Worm (Caenorhabditis elegans) whole organism, young adult: ENCODE measurements around the gene pygl-1.

Experiments
- B0035.1 ChIP-seq: sonication (generic microtip); optimal IDR thresholded peaks from 2 replicates; lab custom pipeline; 2016; ENCODE audit warnings: missing genetic modification characterization, mild to moderate bottlenecking, missing compliant biosample characterization, missing genotype, missing genetic modification reagents
- B0336.3 ChIP-seq: fragments of 200-800 bp; sonication (Bioruptor generic); IDR thresholded peaks from 2 replicates; pipeline ENCODE4 v1.3.6; 2022; ENCODE audit warnings: missing genetic modification characterization, missing compliant biosample characterization
- F23B12.7 ChIP-seq: sonication (generic microtip); optimal IDR thresholded peaks from 2 replicates; lab custom pipeline; 2017; ENCODE audit warnings: missing genetic modification characterization, mild to moderate bottlenecking, missing compliant biosample characterization, antibody characterized with exemption, moderate library complexity; ENCODE audit not compliant: insufficient read depth
- F33H1.4 ChIP-seq: fragments of 200-800 bp; sonication (Bioruptor generic); IDR thresholded peaks from 2 replicates; pipeline ENCODE4 v1.3.6; 2022; ENCODE audit warnings: missing genetic modification reagents, missing genetic modification characterization, missing compliant biosample characterization
- F37B4.10 ChIP-seq: fragments of 200-800 bp; sonication (Bioruptor generic); IDR thresholded peaks from 2 replicates; pipeline ENCODE4 v1.3.6; 2022; ENCODE audit warnings: missing genetic modification characterization, missing compliant biosample characterization
- F49E8.2 ChIP-seq: sonication (generic microtip); optimal IDR thresholded peaks from 3 replicates; lab custom pipeline; 2017; ENCODE audit warnings: missing genetic modification characterization, mild to moderate bottlenecking, missing compliant biosample characterization, antibody characterized with exemption, moderate library complexity; ENCODE audit not compliant: insufficient read depth
- T07F8.4 ChIP-seq: sonication (generic microtip); optimal IDR thresholded peaks from 2 replicates; lab custom pipeline; 2016; ENCODE audit warnings: mild to moderate bottlenecking, missing genetic modification characterization, moderate library complexity, missing compliant biosample characterization
- Y53F4B.3 ChIP-seq: fragments of 200-800 bp; sonication (Bioruptor generic); IDR thresholded peaks from 2 replicates; pipeline ENCODE4 v1.3.6; 2022; ENCODE audit warnings: missing genetic modification reagents, missing genetic modification characterization, missing compliant biosample characterization
- ama-1 ChIP-seq, 3 experiments: fragments of 150-350 bp in 1 of 3; sonication (generic microtip) in 2 of 3; optimal IDR thresholded peaks; 2 replicates each; lab custom pipeline; 2014 to 2018; ENCODE audit warnings: missing biosample characterization in 2 of 3, missing genetic modification characterization in 2 of 3, missing genetic modification reagents in 2 of 3
- aptf-3 ChIP-seq: fragments of 200-800 bp; sonication (Bioruptor generic); IDR thresholded peaks from 2 replicates; pipeline ENCODE4 v1.3.6; 2022; ENCODE audit warnings: missing genetic modification characterization, missing compliant biosample characterization
- athp-1 ChIP-seq: sonication (generic microtip); optimal IDR thresholded peaks from 2 replicates; lab custom pipeline; 2017; ENCODE audit warnings: mild to moderate bottlenecking, missing genetic modification characterization, missing compliant biosample characterization
- attf-3 ChIP-seq: fragments of 200-800 bp; sonication (Bioruptor generic); conservative IDR thresholded peaks from 2 replicates; pipeline ENCODE4 v1.3.6; 2022; ENCODE audit warnings: missing genetic modification reagents, missing genetic modification characterization, missing compliant biosample characterization
- attf-6 ChIP-seq: fragments of 200-800 bp; sonication (Bioruptor generic); IDR thresholded peaks from 2 replicates; pipeline ENCODE4 v1.3.6; 2022; ENCODE audit warnings: missing genetic modification reagents, missing genetic modification characterization, missing compliant biosample characterization
- cebp-1 ChIP-seq, 2 experiments: fragments of 200-800 bp in 1 of 2; sonication (Bioruptor generic) in 1 of 2; sonication (generic microtip) in 1 of 2; IDR thresholded peaks in 1 of 2; optimal IDR thresholded peaks in 1 of 2; 2 replicates each; pipeline versions ENCODE4 v1.3.6 to Lab custom; 2017 to 2022; ENCODE audit warnings: missing compliant biosample characterization in 2 of 2, missing genetic modification characterization in 2 of 2, mild to moderate bottlenecking in 1 of 2, missing genetic modification reagents in 1 of 2, moderate library complexity in 1 of 2
- ceh-79 ChIP-seq: sonication (generic microtip); optimal IDR thresholded peaks from 2 replicates; lab custom pipeline; 2017; ENCODE audit warnings: mild to moderate bottlenecking, missing genetic modification characterization, missing compliant biosample characterization
- die-1 ChIP-seq: sonication (generic microtip); optimal IDR thresholded peaks from 2 replicates; lab custom pipeline; 2016; ENCODE audit warnings: missing genotype, mild to moderate bottlenecking, missing genetic modification characterization, missing compliant biosample characterization
- dox-1 ChIP-seq: fragments of 200-800 bp; sonication (Bioruptor generic); IDR thresholded peaks from 2 replicates; pipeline ENCODE4 v1.3.6; 2022; ENCODE audit warnings: missing genetic modification reagents, missing genetic modification characterization, missing compliant biosample characterization
- egl-18 ChIP-seq: fragments of 200-800 bp; sonication (Bioruptor generic); IDR thresholded peaks from 2 replicates; pipeline ENCODE4 v1.3.6; 2022; ENCODE audit warnings: missing genetic modification reagents, missing genetic modification characterization, missing compliant biosample characterization
- egrh-3 ChIP-seq: fragments of 200-800 bp; sonication (Bioruptor generic); IDR thresholded peaks from 2 replicates; pipeline ENCODE4 v1.3.6; 2022; ENCODE audit warnings: missing genetic modification reagents, missing genetic modification characterization, missing compliant biosample characterization
- hlh-26 ChIP-seq: fragments of 200-800 bp; sonication (Bioruptor generic); conservative IDR thresholded peaks from 2 replicates; pipeline ENCODE4 v1.3.6; 2022; ENCODE audit warnings: missing genetic modification reagents, missing genetic modification characterization, missing compliant biosample characterization
- hmg-1.2 ChIP-seq: fragments of 200-800 bp; sonication (Bioruptor generic); IDR thresholded peaks from 2 replicates; pipeline ENCODE4 v1.3.6; 2022; ENCODE audit warnings: missing genetic modification reagents, missing genetic modification characterization, missing compliant biosample characterization
- lag-1 ChIP-seq: fragments of 200-800 bp; sonication (Bioruptor generic); IDR thresholded peaks from 2 replicates; pipeline ENCODE4 v1.3.6; 2022; ENCODE audit warnings: missing genetic modification reagents, missing genetic modification characterization, missing compliant biosample characterization
- lin-26 ChIP-seq: fragments of 200-800 bp; sonication (Bioruptor generic); IDR thresholded peaks from 2 replicates; pipeline ENCODE4 v1.3.6; 2022; ENCODE audit warnings: missing genetic modification reagents, missing genetic modification characterization, missing compliant biosample characterization
- lin-54 ChIP-seq: fragments of 200-800 bp; sonication (Bioruptor generic); optimal IDR thresholded peaks from 2 replicates; lab custom pipeline; 2018; ENCODE audit warnings: mild to moderate bottlenecking, missing genetic modification characterization, missing compliant biosample characterization
- lsl-1 ChIP-seq: fragments of 200-800 bp; sonication (Bioruptor generic); optimal IDR thresholded peaks from 2 replicates; lab custom pipeline; 2018; ENCODE audit warnings: mild to moderate bottlenecking, missing genetic modification characterization, moderate library complexity, missing compliant biosample characterization
- madf-3 ChIP-seq: fragments of 200-800 bp; sonication (Bioruptor generic); IDR thresholded peaks from 2 replicates; pipeline ENCODE4 v1.3.6; 2022; ENCODE audit warnings: missing genetic modification reagents, missing genetic modification characterization, missing compliant biosample characterization
- madf-6 ChIP-seq: fragments of 200-800 bp; sonication (Bioruptor generic); IDR thresholded peaks from 2 replicates; pipeline ENCODE4 v1.3.6; 2022; ENCODE audit warnings: missing genetic modification reagents, missing genetic modification characterization, missing compliant biosample characterization
- mxl-1 ChIP-seq: sonication (generic microtip); optimal IDR thresholded peaks from 2 replicates; lab custom pipeline; 2016; ENCODE audit warnings: missing genetic modification characterization, missing compliant biosample characterization
- nfya-2 ChIP-seq: fragments of 200-800 bp; sonication (Bioruptor generic); IDR thresholded peaks from 2 replicates; pipeline ENCODE4 v1.3.6; 2022; ENCODE audit warnings: missing genetic modification reagents, missing genetic modification characterization, missing compliant biosample characterization
- nfyb-1 ChIP-seq: fragments of 200-800 bp; sonication (Bioruptor generic); IDR thresholded peaks from 2 replicates; pipeline ENCODE4 v1.3.6; 2022; ENCODE audit warnings: missing genetic modification reagents, missing genetic modification characterization, missing compliant biosample characterization
- pbrm-1 ChIP-seq: fragments of 200-800 bp; sonication (Bioruptor generic); IDR thresholded peaks from 2 replicates; pipeline ENCODE4 v1.3.6; 2022; ENCODE audit warnings: missing genetic modification reagents, missing genetic modification characterization, missing compliant biosample characterization
- rpc-1 ChIP-seq, 2 experiments: fragments of 150-350 bp in 1 of 2; sonication (generic microtip) in 1 of 2; optimal IDR thresholded peaks; 2 replicates each; lab custom pipeline; 2014 to 2018; ENCODE audit warnings: missing biosample characterization in 1 of 2, missing genetic modification characterization in 1 of 2, missing genetic modification reagents in 1 of 2, missing genotype in 1 of 2
- snpc-1.1 ChIP-seq: sonication (generic microtip); optimal IDR thresholded peaks from 2 replicates; lab custom pipeline; 2017; ENCODE audit warnings: missing genetic modification characterization, mild to moderate bottlenecking, missing compliant biosample characterization, antibody characterized with exemption, moderate library complexity, missing genotype, missing genetic modification reagents; ENCODE audit not compliant: insufficient read depth
- snpc-1.3 ChIP-seq: sonication (generic microtip); optimal IDR thresholded peaks from 2 replicates; lab custom pipeline; 2017; ENCODE audit warnings: missing genetic modification characterization, mild to moderate bottlenecking, missing compliant biosample characterization, antibody characterized with exemption, moderate library complexity, missing genotype, missing genetic modification reagents; ENCODE audit not compliant: insufficient read depth
- snpc-3.4 ChIP-seq: sonication (generic microtip); optimal IDR thresholded peaks from 2 replicates; lab custom pipeline; 2017; ENCODE audit warnings: missing genetic modification characterization, mild to moderate bottlenecking, missing compliant biosample characterization, antibody characterized with exemption, moderate library complexity, missing genotype, missing genetic modification reagents
- snpc-4 ChIP-seq, 5 experiments: fragments of 150-350 bp in 1 of 5; sonication (generic microtip) in 4 of 5; optimal IDR thresholded peaks; 2 replicates each; lab custom pipeline; 2014 to 2018; ENCODE audit warnings: missing genetic modification characterization in 5 of 5, missing biosample characterization in 3 of 5, antibody characterized with exemption in 2 of 5, mild to moderate bottlenecking in 2 of 5, missing compliant biosample characterization in 2 of 5, missing genotype in 2 of 5, moderate library complexity in 2 of 5, missing genetic modification reagents in 1 of 5
- somi-1 ChIP-seq: fragments of 200-800 bp; sonication (Bioruptor generic); optimal IDR thresholded peaks from 2 replicates; lab custom pipeline; 2018; ENCODE audit warnings: mild to moderate bottlenecking, missing genetic modification characterization, missing compliant biosample characterization
- sptf-2 ChIP-seq: fragments of 200-800 bp; sonication (Bioruptor generic); optimal IDR thresholded peaks from 2 replicates; lab custom pipeline; 2018; ENCODE audit warnings: mild to moderate bottlenecking, missing genetic modification characterization, missing compliant biosample characterization
- tbp1 ChIP-seq: fragments of 200-800 bp; sonication (Bioruptor generic); optimal IDR thresholded peaks from 2 replicates; lab custom pipeline; 2018; ENCODE audit warnings: mild to moderate bottlenecking, missing genetic modification characterization, missing compliant biosample characterization
- zfh-2 ChIP-seq: fragments of 200-800 bp; sonication (Bioruptor generic); conservative IDR thresholded peaks from 2 replicates; pipeline ENCODE4 v1.3.6; 2022; ENCODE audit warnings: missing genetic modification reagents, missing genetic modification characterization, missing compliant biosample characterization
- ztf-18 ChIP-seq: sonication (generic microtip); optimal IDR thresholded peaks from 2 replicates; lab custom pipeline; 2016; ENCODE audit warnings: missing genotype, mild to moderate bottlenecking, missing genetic modification characterization, missing compliant biosample characterization
- ztf-6 ChIP-seq: fragments of 200-800 bp; sonication (Bioruptor generic); IDR thresholded peaks from 2 replicates; pipeline ENCODE4 v1.3.6; 2022; ENCODE audit warnings: missing genetic modification reagents, missing genetic modification characterization, missing compliant biosample characterization

pygl-1 gene

DNA sequence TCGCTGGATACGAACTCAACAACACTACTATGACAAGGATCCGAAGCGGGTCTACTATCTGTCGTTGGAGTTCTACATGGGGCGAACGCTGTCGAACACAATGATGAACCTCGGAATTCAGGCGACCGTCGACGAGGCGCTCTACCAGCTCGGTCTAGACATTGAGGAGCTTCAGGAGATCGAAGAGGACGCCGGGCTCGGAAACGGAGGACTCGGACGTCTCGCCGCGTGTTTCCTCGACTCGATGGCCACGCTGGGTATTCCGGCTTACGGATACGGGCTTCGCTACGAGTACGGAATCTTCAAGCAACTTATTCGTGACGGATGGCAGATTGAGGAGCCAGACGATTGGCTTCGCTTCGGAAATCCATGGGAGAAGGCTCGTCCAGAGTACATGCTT is 2.8 kb downstream of the pygl-1 start:
- TF ChIP-seq ztf-6 (GFP tag; lab: Robert Waterston, UW) (no peak), zfh-2 (GFP tag; lab: Robert Waterston, UW) (peak; percentile 65), sptf-2 (GFP tag; lab: Kevin White, UChicago) (no peak), lag-1 (GFP tag; lab: Robert Waterston, UW) (0 out of 2 replicates have a peak, but pooled peaks have one; percentile 5), egrh-3 (GFP tag; lab: Robert Waterston, UW) (peak; percentile 6; the same call in 1 of the 2 replicates)

DNA sequence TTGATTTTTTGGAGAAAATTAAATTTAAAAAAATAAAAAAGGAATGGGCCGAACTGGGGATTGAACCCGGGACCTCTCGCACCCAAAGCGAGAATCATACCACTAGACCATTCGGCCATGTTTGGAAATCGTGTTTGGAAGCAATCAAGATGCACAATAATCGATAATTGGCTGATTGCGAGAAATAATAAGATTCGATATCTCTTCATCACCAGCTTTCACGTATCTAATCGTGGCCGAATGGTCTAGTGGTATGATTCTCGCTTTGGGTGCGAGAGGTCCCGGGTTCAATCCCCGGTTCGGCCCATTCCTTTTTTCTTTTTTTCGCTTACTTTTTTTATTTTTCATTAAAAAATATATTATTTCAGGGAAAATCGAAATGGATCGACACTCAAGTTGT is 3.3 kb downstream of the pygl-1 start:
- no peak for TF ChIP-seq mxl-1 (tag; lab: Kevin White, UChicago)
- no peak for TF ChIP-seq ceh-79 (tag; lab: Kevin White, UChicago)
- TF ChIP-seq egl-18 = no peak
- TF ChIP-seq lin-54 (GFP tag; lab: Kevin White, UChicago) = peak; percentile 36
- TF ChIP-seq F23B12.7 = peak; percentile 61
- no peak for TF ChIP-seq sptf-2 (GFP tag; lab: Kevin White, UChicago)
- peak; percentile 79 for TF ChIP-seq lin-26 (GFP tag; lab: Robert Waterston, UW)
- TF ChIP-seq nfya-2 (GFP tag; lab: Robert Waterston, UW) = 0 out of 2 replicates have a peak, but pooled peaks have one; percentile 25
- peak; percentile 25 for TF ChIP-seq T07F8.4 (tag; lab: Kevin White, UChicago)
- TF ChIP-seq snpc-3.4 = peak; percentile 62
- 0 out of 2 replicates have a peak, but pooled peaks have one; percentile 13 for TF ChIP-seq attf-3 (GFP tag; lab: Robert Waterston, UW)
- peak; percentile 9 for TF ChIP-seq athp-1 (tag; lab: Kevin White, UChicago)
- TF ChIP-seq Y53F4B.3 = peak; percentile 28; the same call in 1 of the 2 replicates
- TF ChIP-seq rpc-1 (optimal IDR thresholded peaks at IDR 0.05; lab: Kevin White, UChicago) = peak; percentile 58
- TF ChIP-seq rpc-1 (tag; optimal IDR thresholded peaks at IDR 0.05; lab: Kevin White, UChicago) = peak; percentile 76
- TF ChIP-seq cebp-1 (GFP tag; IDR thresholded peaks at IDR 0.05; lab: Robert Waterston, UW) = no peak
- peak; percentile 17 for TF ChIP-seq cebp-1 (tag; optimal IDR thresholded peaks at IDR 0.05; lab: Kevin White, UChicago)
- peak; percentile 54 for TF ChIP-seq die-1 (tag; lab: Kevin White, UChicago)
- 0 out of 2 replicates have a peak, but pooled peaks have one; percentile 14 for TF ChIP-seq madf-3
- TF ChIP-seq snpc-1.1 (tag; lab: Kevin White, UChicago) = peak; percentile 18
- TF ChIP-seq aptf-3 (GFP tag; lab: Robert Waterston, UW) = 0 out of 2 replicates have a peak, but pooled peaks have one; percentile 21
- TF ChIP-seq tbp1 (GFP tag; lab: Kevin White, UChicago) = peak; percentile 87
- peak; percentile 7; the same call in 1 of the 2 replicates for TF ChIP-seq pbrm-1
- no peak for TF ChIP-seq ztf-18 (tag; lab: Kevin White, UChicago)
- TF ChIP-seq nfyb-1 (GFP tag; lab: Robert Waterston, UW) = no peak
- no peak for TF ChIP-seq dox-1 (GFP tag; lab: Robert Waterston, UW)
- peak; percentile 43 for TF ChIP-seq lsl-1 (GFP tag; lab: Kevin White, UChicago)
- no peak for TF ChIP-seq ama-1 (optimal IDR thresholded peaks at IDR 0.05; lab: Kevin White, UChicago)
- TF ChIP-seq ama-1 (GFP tag; optimal IDR thresholded peaks at IDR 0.05; lab: Kevin White, UChicago) = peak in 1 of 2 experiments; percentile 86
- peak; percentile 44; the same call in 1 of the 2 replicates for TF ChIP-seq madf-6 (GFP tag; lab: Robert Waterston, UW)
- TF ChIP-seq somi-1 (GFP tag; lab: Kevin White, UChicago) = no peak
- no peak for TF ChIP-seq hlh-26 (GFP tag; lab: Robert Waterston, UW)
- TF ChIP-seq F37B4.10 (GFP tag; lab: Robert Waterston, UW) = no peak
- 0 out of 2 replicates have a peak, but pooled peaks have one; percentile 13 for TF ChIP-seq attf-6
- TF ChIP-seq hmg-1.2 (GFP tag; lab: Robert Waterston, UW) = peak; percentile 41; the same call in 1 of the 2 replicates
- peak; percentile 31 for TF ChIP-seq snpc-1.3
- TF ChIP-seq F49E8.2 (tag; lab: Kevin White, UChicago) = peak; percentile 68
- TF ChIP-seq B0035.1 (tag; lab: Kevin White, UChicago) = no peak
- TF ChIP-seq snpc-4 (GFP tag; optimal IDR thresholded peaks at IDR 0.05; lab: Kevin White, UChicago) = peak; percentile 0
- peak in 2 of 4 experiments; percentile 4 to 14 for TF ChIP-seq snpc-4 (tag; optimal IDR thresholded peaks at IDR 0.05; lab: Kevin White, UChicago)
- 0 out of 2 replicates have a peak, but pooled peaks have one; percentile 13 for TF ChIP-seq F33H1.4
- no peak for TF ChIP-seq B0336.3 (GFP tag; lab: Robert Waterston, UW)
